Fruit fly (Drosophila melanogaster): ENCODE data around the gene CG31960.

Gene CG31960

DNA sequence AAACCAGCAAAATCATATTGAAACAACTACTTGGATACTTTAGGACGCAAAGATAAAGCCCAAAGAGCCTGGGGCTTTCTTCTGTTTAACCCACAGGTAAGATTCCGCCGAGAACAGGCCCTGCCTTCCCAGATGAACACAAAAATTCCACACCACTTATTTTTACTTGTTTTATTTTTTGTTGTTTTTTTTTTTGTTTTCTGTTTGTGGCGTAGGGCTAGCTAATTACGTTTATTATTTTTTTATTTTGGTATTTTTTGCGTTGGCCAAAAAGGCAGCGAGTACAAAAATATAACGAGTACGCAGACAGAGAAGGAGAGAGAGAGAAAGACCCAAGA is 12.2 kb upstream of the CG31960 start:
- TF ChIP-seq Dll (optimal IDR thresholded peaks at IDR 0.05) (no peak), pan (optimal IDR thresholded peaks at IDR 0.05) (no peak), psq (optimal IDR thresholded peaks at IDR 0.05) (no peak), usp (GFP tag; optimal IDR thresholded peaks at IDR 0.05) (no peak), EcR (GFP tag; optimal IDR thresholded peaks at IDR 0.05) (no peak), CG8478 (optimal IDR thresholded peaks at IDR 0.05) (no peak)

- TF ChIP-seq EcR (GFP tag; optimal IDR thresholded peaks at IDR 0.05), result peak in 1 of 2 experiments; percentile 67
- TF ChIP-seq Dll (optimal IDR thresholded peaks at IDR 0.05), result no peak
- no peak for TF ChIP-seq pan (optimal IDR thresholded peaks at IDR 0.05)
- no peak for TF ChIP-seq psq (optimal IDR thresholded peaks at IDR 0.05)
- TF ChIP-seq CG8478 (optimal IDR thresholded peaks at IDR 0.05), result no peak
- TF ChIP-seq usp (GFP tag; optimal IDR thresholded peaks at IDR 0.05), result no peak
Observed at dm6 chr2L:3772937-3773623, 11.7 kb upstream of the CG31960 start.

dm6 chr2L:3773624-3773978 is 11.1 kb upstream of the CG31960 start:
- TF ChIP-seq psq (optimal IDR thresholded peaks at IDR 0.05) (no peak), EcR (GFP tag; optimal IDR thresholded peaks at IDR 0.05) (no peak), Dll (optimal IDR thresholded peaks at IDR 0.05) (no peak), usp (GFP tag; optimal IDR thresholded peaks at IDR 0.05) (no peak), CG8478 (optimal IDR thresholded peaks at IDR 0.05) (no peak), pan (optimal IDR thresholded peaks at IDR 0.05) (no peak)

DNA sequence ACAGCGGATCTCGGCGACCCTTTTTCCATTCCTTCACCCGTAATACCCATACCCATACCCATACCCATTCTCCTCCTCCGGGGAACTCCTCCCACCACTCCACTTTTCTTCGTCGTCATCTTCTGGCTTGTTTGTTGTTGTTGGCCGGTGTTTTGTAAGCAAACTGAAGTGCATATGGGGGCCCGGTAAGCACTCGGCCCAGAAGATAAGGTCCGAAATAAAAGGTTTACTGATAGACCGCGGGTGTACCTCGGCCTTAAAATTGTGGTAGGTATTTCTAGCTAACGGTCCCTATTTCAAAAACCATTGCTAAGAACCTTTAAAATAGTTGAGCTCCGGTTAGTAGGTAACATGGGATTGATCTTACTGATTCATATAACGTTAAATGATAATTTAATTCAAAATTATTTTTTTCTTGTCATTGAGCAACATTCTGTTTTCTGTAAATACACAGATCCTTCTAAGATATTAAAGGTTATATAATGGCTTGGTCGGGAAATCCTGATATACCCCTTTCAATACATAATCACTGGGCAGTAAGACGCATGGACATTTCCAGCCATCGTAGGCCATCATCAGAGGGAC is 8.9 kb upstream of the CG31960 start:
- TF ChIP-seq Dll (optimal IDR thresholded peaks at IDR 0.05) (no peak), usp (GFP tag; optimal IDR thresholded peaks at IDR 0.05) (no peak), psq (optimal IDR thresholded peaks at IDR 0.05) (no peak), EcR (GFP tag; optimal IDR thresholded peaks at IDR 0.05) (no peak), pan (optimal IDR thresholded peaks at IDR 0.05) (peak; percentile 82), CG8478 (optimal IDR thresholded peaks at IDR 0.05) (no peak)

dm6 chr2L:3776614-3777196 is 8.0 kb upstream of the CG31960 start:
- TF ChIP-seq Dll (optimal IDR thresholded peaks at IDR 0.05) (no peak), usp (GFP tag; optimal IDR thresholded peaks at IDR 0.05) (no peak), EcR (GFP tag; optimal IDR thresholded peaks at IDR 0.05) (no peak), pan (optimal IDR thresholded peaks at IDR 0.05) (no peak), CG8478 (optimal IDR thresholded peaks at IDR 0.05) (no peak), psq (optimal IDR thresholded peaks at IDR 0.05) (no peak)

DNA sequence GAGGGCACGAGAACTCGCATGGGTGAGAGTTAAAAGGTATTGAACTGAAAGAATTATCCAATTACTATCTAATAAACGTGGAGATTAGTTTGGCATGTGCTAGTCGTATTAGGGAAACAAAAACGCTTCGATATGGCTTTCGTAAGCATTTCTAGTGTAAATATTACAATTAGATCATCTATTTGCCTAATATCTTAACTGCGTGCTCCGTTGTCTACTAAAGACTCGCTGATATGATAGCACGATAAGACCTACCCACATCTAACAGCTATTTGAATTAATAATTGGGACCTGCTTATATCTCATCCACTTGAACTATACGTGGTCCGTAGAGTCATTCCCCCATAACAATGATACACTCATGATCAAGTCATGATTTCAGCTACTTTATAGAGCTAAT is 7.3 kb upstream of the CG31960 start:
- TF ChIP-seq pan (optimal IDR thresholded peaks at IDR 0.05) (no peak), CG8478 (optimal IDR thresholded peaks at IDR 0.05) (no peak), Dll (optimal IDR thresholded peaks at IDR 0.05) (no peak), usp (GFP tag; optimal IDR thresholded peaks at IDR 0.05) (no peak), psq (optimal IDR thresholded peaks at IDR 0.05) (no peak), EcR (GFP tag; optimal IDR thresholded peaks at IDR 0.05) (no peak)

DNA sequence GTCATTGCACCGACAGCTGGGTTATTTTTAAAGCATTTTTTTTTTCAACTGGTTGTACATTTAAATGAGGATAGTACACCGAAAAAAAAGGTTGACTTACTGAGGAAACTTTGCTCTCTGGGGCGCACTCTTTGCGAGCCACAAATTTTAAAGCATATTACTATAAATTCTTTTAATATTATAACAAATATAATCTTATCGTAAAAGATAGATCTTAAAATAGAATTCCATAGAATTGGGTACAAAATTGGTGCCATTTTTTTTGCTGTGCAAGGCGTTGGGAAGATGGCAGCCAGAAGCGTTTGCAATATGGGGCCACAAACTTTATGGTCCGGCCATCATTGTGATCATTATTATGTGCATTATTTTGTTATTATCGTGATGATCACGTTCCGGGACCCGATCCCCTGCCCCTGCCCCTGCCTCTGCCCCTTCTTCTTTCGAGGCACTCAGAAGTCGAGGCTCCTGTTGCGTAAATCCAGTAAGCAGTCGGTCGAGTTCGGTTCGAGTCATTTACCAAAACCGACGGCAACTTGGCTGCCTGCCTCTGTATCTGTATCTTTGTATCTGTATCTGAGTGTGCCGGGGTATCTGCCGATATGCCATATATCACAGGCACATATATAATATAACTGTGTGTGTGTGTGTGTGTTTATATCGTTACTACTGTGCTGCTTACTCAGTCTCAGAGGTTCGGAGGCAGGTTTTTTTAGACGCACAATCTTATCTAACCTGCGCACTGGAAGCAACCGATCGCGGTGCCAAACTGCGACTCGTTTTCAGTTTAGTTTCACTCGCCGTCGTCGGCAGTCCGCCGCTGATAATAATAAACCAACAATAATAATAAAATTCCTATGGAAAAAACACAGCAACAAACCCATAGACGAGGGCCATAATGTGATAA is 6.3 kb upstream of the CG31960 start:
- peak; percentile 10 for TF ChIP-seq Dll (optimal IDR thresholded peaks at IDR 0.05)
- TF ChIP-seq EcR (GFP tag; optimal IDR thresholded peaks at IDR 0.05), result no peak

DNA sequence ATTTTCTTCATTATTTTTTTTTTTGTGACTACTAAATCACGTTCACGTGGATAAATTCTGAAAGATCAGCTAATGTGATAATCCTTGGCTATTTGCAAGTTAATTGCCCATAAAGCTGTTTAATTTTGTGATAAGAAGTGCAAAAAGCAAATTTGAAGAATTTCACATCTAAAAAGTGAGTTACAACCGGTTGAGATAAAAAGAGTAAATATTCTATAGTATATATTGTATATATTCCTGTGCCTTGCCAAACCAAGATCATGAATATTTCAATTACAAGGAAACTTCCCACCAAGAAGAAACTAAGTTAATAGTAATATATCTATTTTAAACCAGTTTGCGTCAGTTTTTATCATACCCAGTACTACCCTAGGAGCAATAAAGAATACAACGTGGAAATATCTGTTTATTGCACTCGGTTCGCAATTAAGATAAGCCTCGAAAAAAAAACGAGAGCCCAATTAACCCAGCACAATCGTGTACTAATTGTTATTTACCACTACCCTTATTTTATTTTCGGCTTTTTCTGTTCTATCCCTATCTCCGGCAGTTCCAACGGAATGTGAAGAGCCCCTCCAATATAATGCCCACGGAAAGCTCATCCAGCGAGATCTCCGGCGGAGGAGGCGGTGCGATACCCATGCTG is 5.5 kb upstream of the CG31960 start:
- peak; percentile 76 for TF ChIP-seq pan (optimal IDR thresholded peaks at IDR 0.05)
- no peak for TF ChIP-seq Dll (optimal IDR thresholded peaks at IDR 0.05)

DNA sequence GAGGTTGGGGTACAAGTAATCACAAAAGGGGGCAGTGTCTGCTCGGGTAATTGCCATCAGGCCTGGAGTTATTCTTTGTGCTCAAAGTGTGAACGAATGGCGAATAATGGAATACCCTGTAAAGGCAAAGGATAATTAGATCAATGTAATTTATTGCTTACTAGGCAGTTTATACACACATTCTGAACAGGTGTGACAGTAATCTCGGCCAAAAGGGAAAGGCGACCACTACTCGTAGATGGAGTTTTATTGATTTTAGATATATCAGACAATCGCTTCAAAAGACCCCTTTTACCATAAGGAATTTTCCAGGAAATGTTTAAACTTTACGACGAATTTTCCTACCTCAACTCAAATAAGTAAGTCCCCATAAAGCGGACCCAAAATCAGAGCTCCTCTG is 4.2 kb upstream of the CG31960 start:
- TF ChIP-seq Dll (optimal IDR thresholded peaks at IDR 0.05) (no peak), CG8478 (optimal IDR thresholded peaks at IDR 0.05) (no peak), psq (optimal IDR thresholded peaks at IDR 0.05) (no peak)

- no peak for TF ChIP-seq usp (GFP tag; optimal IDR thresholded peaks at IDR 0.05)
Observed at dm6 chr2L:3781132-3781877, 3.4 kb upstream of the CG31960 start.

DNA sequence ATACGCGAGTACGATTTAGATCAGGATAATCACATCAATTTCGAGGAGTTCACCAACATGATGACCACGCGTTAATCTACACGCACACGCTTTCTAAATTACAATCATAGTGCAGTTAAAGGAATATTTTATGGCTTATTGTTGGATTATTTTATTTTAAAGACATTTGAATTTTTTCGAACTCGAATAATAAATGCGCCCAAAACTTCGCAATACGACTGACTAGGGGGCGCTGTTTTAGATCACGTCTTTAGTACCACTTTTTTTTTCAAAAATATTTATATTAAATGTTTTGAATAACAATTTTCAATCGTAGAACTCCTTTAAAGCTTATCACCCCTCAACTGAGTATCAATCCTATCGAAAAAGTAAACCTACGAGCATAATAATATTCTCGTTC is 655 bp downstream of the CG31960 start:
- TF ChIP-seq pan (optimal IDR thresholded peaks at IDR 0.05) (no peak), Dll (optimal IDR thresholded peaks at IDR 0.05) (no peak), psq (optimal IDR thresholded peaks at IDR 0.05) (no peak), EcR (GFP tag; optimal IDR thresholded peaks at IDR 0.05) (no peak), usp (GFP tag; optimal IDR thresholded peaks at IDR 0.05) (no peak), CG8478 (optimal IDR thresholded peaks at IDR 0.05) (no peak)
